Worm (Caenorhabditis elegans) whole organism, L4 larva: ENCODE results near the gene C56C10.6.

Experiments used
- F10B5.3 ChIP-seq: sonication (generic microtip); optimal IDR thresholded peaks from 2 replicates; lab custom pipeline; 2016; ENCODE audit warnings: mild to moderate bottlenecking, missing genetic modification characterization, missing compliant biosample characterization
- F44E2.7 ChIP-seq: fragments of 200-800 bp; sonication (Bioruptor generic); IDR thresholded peaks from 2 replicates; pipeline ENCODE4 v2.1.2; 2022; ENCODE audit warnings: missing genetic modification characterization, missing compliant biosample characterization
- F49E8.2 ChIP-seq: sonication (generic microtip); optimal IDR thresholded peaks from 2 replicates; lab custom pipeline; 2016; ENCODE audit warnings: missing compliant biosample characterization, mild to moderate bottlenecking, missing genetic modification characterization, borderline replicate concordance
- Y48G9A.11 ChIP-seq: fragments of 200-800 bp; sonication (Bioruptor generic); IDR thresholded peaks from 2 replicates; pipeline ENCODE4 v1.3.6; 2022; ENCODE audit warnings: missing genetic modification reagents, missing genetic modification characterization, missing compliant biosample characterization
- Y75B8A.6 ChIP-seq: fragments of 200-800 bp; sonication (Bioruptor generic); IDR thresholded peaks from 2 replicates; pipeline ENCODE4 v1.3.6; 2022; ENCODE audit warnings: missing genetic modification reagents, missing genetic modification characterization, missing compliant biosample characterization
- ZK337.2 ChIP-seq: fragments of 200-800 bp; sonication (Bioruptor generic); IDR thresholded peaks from 2 replicates; pipeline ENCODE4 v1.3.6; 2022; ENCODE audit warnings: missing genetic modification reagents, missing genetic modification characterization, missing compliant biosample characterization
- aha-1 ChIP-seq: fragments of 150-350 bp; peaks from one replicate; lab custom pipeline; 2014; ENCODE audit warnings: missing biosample characterization, missing genetic modification characterization
- attf-4 ChIP-seq: sonication (generic microtip); optimal IDR thresholded peaks from 3 replicates; lab custom pipeline; 2017; ENCODE audit warnings: missing biosample characterization, missing genetic modification characterization
- ceh-28 ChIP-seq: fragments of 150-350 bp; optimal IDR thresholded peaks from 2 replicates; lab custom pipeline; 2014; ENCODE audit warnings: missing biosample characterization, missing genetic modification reagents, missing genetic modification characterization
- ceh-32 ChIP-seq: sonication (generic microtip); optimal IDR thresholded peaks from 2 replicates; lab custom pipeline; 2016; ENCODE audit warnings: mild to moderate bottlenecking, missing genetic modification characterization, missing compliant biosample characterization; ENCODE audit not compliant: poor library complexity
- ces-1 ChIP-seq: fragments of 150-350 bp; sonication (generic microtip); optimal IDR thresholded peaks from 4 replicates; lab custom pipeline; 2014; ENCODE audit warnings: missing biosample characterization, missing genetic modification reagents, missing genetic modification characterization
- ctbp-1 ChIP-seq: fragments of 200-800 bp; sonication (Bioruptor generic); IDR thresholded peaks from 2 replicates; pipeline ENCODE4 v1.3.6; 2022; ENCODE audit warnings: missing genetic modification reagents, missing genetic modification characterization, missing compliant biosample characterization
- daf-8 ChIP-seq: fragments of 200-800 bp; sonication (Bioruptor generic); IDR thresholded peaks from 2 replicates; pipeline ENCODE4 v1.3.6; 2022; ENCODE audit warnings: missing genetic modification characterization, missing compliant biosample characterization
- dmd-8 ChIP-seq: fragments of 200-800 bp; sonication (Bioruptor generic); IDR thresholded peaks from 2 replicates; pipeline ENCODE4 v1.3.6; 2022; ENCODE audit warnings: missing genetic modification characterization, missing compliant biosample characterization
- egl-27 ChIP-seq: sonication (generic microtip); optimal IDR thresholded peaks from 3 replicates; lab custom pipeline; 2017; ENCODE audit warnings: missing biosample characterization, missing genetic modification reagents, missing genetic modification characterization
- fos-1 ChIP-seq: fragments of 150-350 bp; optimal IDR thresholded peaks from 2 replicates; lab custom pipeline; 2014; ENCODE audit warnings: missing biosample characterization, missing genetic modification characterization
- gei-8 ChIP-seq: fragments of 200-800 bp; sonication (Bioruptor generic); optimal IDR thresholded peaks from 2 replicates; lab custom pipeline; 2018; ENCODE audit warnings: mild to moderate bottlenecking, missing genetic modification characterization, missing compliant biosample characterization
- hlh-30 ChIP-seq: sonication (generic microtip); optimal IDR thresholded peaks from 2 replicates; lab custom pipeline; 2017; ENCODE audit warnings: antibody characterized with exemption, mild to moderate bottlenecking, missing genetic modification characterization, missing compliant biosample characterization; ENCODE audit not compliant: insufficient read depth
- hmg-1.1 ChIP-seq: fragments of 200-800 bp; sonication (Bioruptor generic); IDR thresholded peaks from 2 replicates; pipeline ENCODE4 v1.3.6; 2022; ENCODE audit warnings: missing genetic modification reagents, missing genetic modification characterization, missing compliant biosample characterization
- lin-1 ChIP-seq: fragments of 200-800 bp; sonication (Bioruptor generic); IDR thresholded peaks from 2 replicates; pipeline ENCODE4 v1.3.6; 2022; ENCODE audit warnings: missing genetic modification reagents, missing genetic modification characterization, missing compliant biosample characterization
- lin-13 ChIP-seq: fragments of 150-350 bp; optimal IDR thresholded peaks from 2 replicates; lab custom pipeline; 2014; ENCODE audit warnings: missing biosample characterization, missing genetic modification reagents, missing genetic modification characterization
- lin-15B ChIP-seq: fragments of 150-350 bp; sonication (generic microtip); optimal IDR thresholded peaks from 3 replicates; lab custom pipeline; 2014; ENCODE audit warnings: missing biosample characterization, missing genetic modification characterization
- lin-29 ChIP-seq: fragments of 200-800 bp; sonication (Bioruptor generic); IDR thresholded peaks from 2 replicates; pipeline ENCODE4 v1.3.6; 2022; ENCODE audit warnings: missing genetic modification reagents, missing genetic modification characterization, missing compliant biosample characterization
- lir-3 ChIP-seq: sonication (generic microtip); optimal IDR thresholded peaks from 2 replicates; lab custom pipeline; 2016; ENCODE audit warnings: mild to moderate bottlenecking, missing genetic modification characterization, missing compliant biosample characterization
- lsy-2 ChIP-seq, 2 experiments: fragments of 150-350 bp in 1 of 2; sonication (generic microtip) in 1 of 2; optimal IDR thresholded peaks; 2 replicates each; lab custom pipeline; 2014 to 2017; ENCODE audit warnings: missing biosample characterization in 2 of 2, missing genetic modification characterization in 2 of 2
- madf-9 ChIP-seq: fragments of 200-800 bp; sonication (Bioruptor generic); conservative IDR thresholded peaks from 2 replicates; pipeline ENCODE4 v1.3.6; 2022; ENCODE audit warnings: missing genetic modification reagents, missing genetic modification characterization, missing compliant biosample characterization
- mdl-1 ChIP-seq, 2 experiments: fragments of 150-350 bp in 1 of 2; sonication (generic microtip) in 1 of 2; optimal IDR thresholded peaks; 2 replicates each; lab custom pipeline; 2014 to 2017; ENCODE audit warnings: missing biosample characterization in 2 of 2, missing genetic modification characterization in 2 of 2
- mdt-29 ChIP-seq: fragments of 200-800 bp; sonication (Bioruptor generic); IDR thresholded peaks from 2 replicates; pipeline ENCODE4 v1.3.6; 2022; ENCODE audit warnings: missing genetic modification reagents, missing genetic modification characterization, missing compliant biosample characterization
- mep-1 ChIP-seq: fragments of 150-350 bp; sonication (generic microtip); optimal IDR thresholded peaks from 3 replicates; lab custom pipeline; 2014; ENCODE audit warnings: missing biosample characterization, missing genetic modification characterization
- mxl-3 ChIP-seq: fragments of 200-800 bp; sonication (Bioruptor generic); optimal IDR thresholded peaks from 2 replicates; lab custom pipeline; 2018; ENCODE audit warnings: mild to moderate bottlenecking, missing genetic modification characterization, missing compliant biosample characterization
- nhr-10 ChIP-seq: fragments of 150-350 bp; optimal IDR thresholded peaks from 2 replicates; lab custom pipeline; 2014; ENCODE audit warnings: missing biosample characterization, missing genetic modification characterization
- nhr-111 ChIP-seq: fragments of 200-800 bp; sonication (Bioruptor generic); optimal IDR thresholded peaks from 2 replicates; lab custom pipeline; 2018; ENCODE audit warnings: mild to moderate bottlenecking, missing genetic modification characterization, missing compliant biosample characterization
- nhr-237 ChIP-seq: sonication (generic microtip); optimal IDR thresholded peaks from 2 replicates; lab custom pipeline; 2017; ENCODE audit warnings: missing biosample characterization, missing genetic modification characterization
- nhr-25 ChIP-seq: sonication (generic microtip); optimal IDR thresholded peaks from 2 replicates; lab custom pipeline; 2017; ENCODE audit warnings: missing genetic modification characterization, mild to moderate bottlenecking, missing compliant biosample characterization, antibody characterized with exemption, moderate library complexity, borderline replicate concordance; ENCODE audit not compliant: insufficient read depth
- nhr-48 ChIP-seq: sonication (generic microtip); optimal IDR thresholded peaks from 2 replicates; lab custom pipeline; 2016; ENCODE audit warnings: mild to moderate bottlenecking, missing genetic modification characterization, missing compliant biosample characterization
- nhr-6 ChIP-seq: fragments of 150-350 bp; optimal IDR thresholded peaks from 2 replicates; lab custom pipeline; 2014; ENCODE audit warnings: missing biosample characterization, missing genetic modification characterization
- rbr-2 ChIP-seq: sonication (generic microtip); optimal IDR thresholded peaks from 2 replicates; lab custom pipeline; 2016; ENCODE audit warnings: missing genotype, missing genetic modification characterization, missing compliant biosample characterization
- set-16 ChIP-seq: fragments of 200-800 bp; sonication (Bioruptor generic); IDR thresholded peaks from 2 replicates; pipeline ENCODE4 v1.3.6; 2022; ENCODE audit warnings: missing genetic modification reagents, missing genetic modification characterization, missing compliant biosample characterization
- snpc-1.2 ChIP-seq: fragments of 200-800 bp; sonication (Bioruptor generic); IDR thresholded peaks from 2 replicates; pipeline ENCODE4 v1.3.6; 2022; ENCODE audit warnings: missing genetic modification reagents, missing genetic modification characterization, missing compliant biosample characterization
- tra-1 ChIP-seq: fragments of 200-800 bp; sonication (Bioruptor generic); IDR thresholded peaks from 2 replicates; pipeline ENCODE4 v1.3.6; 2022; ENCODE audit warnings: missing genetic modification reagents, missing genetic modification characterization, missing compliant biosample characterization
- unc-39 ChIP-seq: sonication (generic microtip); optimal IDR thresholded peaks from 2 replicates; lab custom pipeline; 2017; ENCODE audit warnings: missing biosample characterization, missing genetic modification characterization
- unc-62 ChIP-seq, 3 experiments: fragments of 150-350 bp in 1 of 3; sonication (generic microtip); optimal IDR thresholded peaks in 2 of 3; peaks in 1 of 3; 1 replicate in 1 of 3; 2 replicates in 2 of 3; lab custom pipeline; 2014 to 2017; ENCODE audit warnings: missing biosample characterization in 3 of 3, missing genetic modification characterization in 3 of 3, missing genetic modification reagents in 3 of 3, missing genotype in 1 of 3
- vab-7 ChIP-seq: fragments of 200-800 bp; sonication (Bioruptor generic); IDR thresholded peaks from 2 replicates; pipeline ENCODE4 v1.3.6; 2022; ENCODE audit warnings: missing genetic modification reagents, missing genetic modification characterization, missing compliant biosample characterization
- zag-1 ChIP-seq: fragments of 150-350 bp; optimal IDR thresholded peaks from 2 replicates; lab custom pipeline; 2014; ENCODE audit warnings: missing biosample characterization, missing genetic modification characterization
- zfp-2 ChIP-seq: sonication (generic microtip); optimal IDR thresholded peaks from 2 replicates; lab custom pipeline; 2016; ENCODE audit warnings: mild to moderate bottlenecking, missing genetic modification characterization, missing compliant biosample characterization
- zfp-3 ChIP-seq: fragments of 200-800 bp; sonication (Bioruptor generic); conservative IDR thresholded peaks from 2 replicates; pipeline ENCODE4 v1.3.6; 2022; ENCODE audit warnings: missing genetic modification reagents, missing genetic modification characterization, missing compliant biosample characterization
- zip-2 ChIP-seq: fragments of 150-350 bp; optimal IDR thresholded peaks from 2 replicates; lab custom pipeline; 2014; ENCODE audit warnings: missing biosample characterization, missing genetic modification characterization
- ztf-11 ChIP-seq: fragments of 150-350 bp; optimal IDR thresholded peaks from 2 replicates; lab custom pipeline; 2014; ENCODE audit warnings: missing biosample characterization, missing genetic modification characterization
- ztf-7 ChIP-seq: fragments of 150-350 bp; optimal IDR thresholded peaks from 2 replicates; lab custom pipeline; 2014; ENCODE audit warnings: missing biosample characterization, missing genetic modification characterization

C56C10.6 gene

DNA sequence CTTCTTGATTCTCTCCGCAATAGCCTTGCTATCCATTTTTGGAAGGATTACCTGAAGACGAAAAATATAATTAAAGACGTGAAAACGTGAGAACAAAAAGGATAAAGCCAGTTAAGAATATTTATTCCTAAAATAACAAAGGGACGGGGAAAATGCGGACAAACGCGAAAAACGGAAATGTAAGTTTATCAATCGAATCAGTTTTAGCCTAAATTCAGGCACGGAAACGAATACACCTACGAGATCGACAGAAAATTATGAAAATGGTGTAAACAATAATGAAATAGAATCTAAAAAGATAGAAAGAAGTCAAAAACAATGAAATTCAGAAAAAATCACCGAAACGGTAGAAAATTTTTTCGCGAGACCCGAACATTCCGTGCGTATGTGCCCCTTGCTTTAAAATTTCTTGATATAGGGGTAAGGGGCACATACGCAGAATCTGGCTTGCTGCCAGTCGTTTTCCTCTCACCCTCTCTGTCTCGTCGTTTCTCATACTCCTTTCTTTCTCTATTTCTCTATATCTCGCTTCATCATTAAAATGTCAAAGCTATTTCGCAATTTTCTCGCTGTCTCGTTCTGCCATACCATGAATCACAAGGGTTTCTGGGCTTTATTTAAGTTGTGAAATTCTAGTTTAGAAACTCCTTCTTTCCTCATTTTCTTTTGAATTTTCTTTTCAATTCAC is 7.6 kb upstream of the C56C10.6 start, which contains the start of gene icd-1:
Gene icd-1 (minus strand): TSS at position 51 of the 688 bp plus-strand sequence.
- no peak for TF ChIP-seq egl-27
- peak; percentile 72 for TF ChIP-seq nhr-10
- peak; percentile 64 for TF ChIP-seq snpc-1.2 (GFP tag; lab: Robert Waterston, UW)
- no peak for TF ChIP-seq daf-8 (GFP tag; lab: Robert Waterston, UW)
- TF ChIP-seq ZK337.2, result no peak
- TF ChIP-seq aha-1 (tag; lab: Kevin White, UChicago), result peak; percentile 99
- no peak for TF ChIP-seq nhr-111
- peak; percentile 59 for TF ChIP-seq gei-8 (GFP tag; lab: Kevin White, UChicago)
- TF ChIP-seq mdt-29 (GFP tag; lab: Robert Waterston, UW), result peak; percentile 88
- peak; percentile 75 for TF ChIP-seq madf-9 (GFP tag; lab: Robert Waterston, UW)
- TF ChIP-seq nhr-25 (tag; lab: Kevin White, UChicago), result peak; percentile 91
- 0 out of 2 replicates have a peak, but pooled peaks have one; percentile 11 for TF ChIP-seq Y75B8A.6 (GFP tag; lab: Robert Waterston, UW)
- no peak for TF ChIP-seq ztf-11
- peak; percentile 58 for TF ChIP-seq lin-15B (tag; lab: Kevin White, UChicago)
- TF ChIP-seq lsy-2 (tag; optimal IDR thresholded peaks at IDR 0.05; lab: Kevin White, UChicago), result peak; percentile 91 to 95
- peak; percentile 18 for TF ChIP-seq nhr-237 (tag; lab: Kevin White, UChicago)
- TF ChIP-seq zfp-3, result peak; percentile 63; the same call in 1 of the 2 replicates
- TF ChIP-seq lir-3 (tag; lab: Kevin White, UChicago), result peak; percentile 7
- peak; percentile 75 for TF ChIP-seq zip-2 (tag; lab: Kevin White, UChicago)
- peak; percentile 44; the same call in 1 of the 2 replicates for TF ChIP-seq vab-7 (GFP tag; lab: Robert Waterston, UW)
- peak; percentile 97 for TF ChIP-seq mep-1 (tag; lab: Kevin White, UChicago)
- TF ChIP-seq unc-39 (tag; lab: Kevin White, UChicago), result no peak
- no peak for TF ChIP-seq attf-4
- peak; percentile 92 for TF ChIP-seq lin-13 (GFP tag; lab: Kevin White, UChicago)
- no peak for TF ChIP-seq ces-1
- TF ChIP-seq lin-29, result peak; percentile 72
- peak; percentile 81 for TF ChIP-seq tra-1 (GFP tag; lab: Robert Waterston, UW)
- TF ChIP-seq nhr-48 (tag; lab: Kevin White, UChicago), result peak; percentile 92
- TF ChIP-seq rbr-2 (tag; lab: Kevin White, UChicago), result peak; percentile 95
- TF ChIP-seq mdl-1 (tag; optimal IDR thresholded peaks at IDR 0.05; lab: Kevin White, UChicago), result peak; percentile 56 to 77
- TF ChIP-seq hmg-1.1, result peak; percentile 88
- TF ChIP-seq F44E2.7, result no peak
- TF ChIP-seq ctbp-1, result peak; percentile 89
- TF ChIP-seq set-16, result peak; percentile 38; the same call in 1 of the 2 replicates
- TF ChIP-seq lin-1, result peak; percentile 92
- peak; percentile 47 for TF ChIP-seq ceh-28 (tag; lab: Kevin White, UChicago)
- peak; percentile 72 for TF ChIP-seq mxl-3 (GFP tag; lab: Kevin White, UChicago)
- peak; percentile 78 for TF ChIP-seq fos-1 (tag; lab: Kevin White, UChicago)
- peak; percentile 95 for TF ChIP-seq hlh-30 (tag; lab: Kevin White, UChicago)
- peak; percentile 65 for TF ChIP-seq zag-1 (tag; lab: Kevin White, UChicago)
- peak; percentile 84 for TF ChIP-seq F49E8.2 (tag; lab: Kevin White, UChicago)
- peak; percentile 74 for TF ChIP-seq zfp-2
- TF ChIP-seq dmd-8 (GFP tag; lab: Robert Waterston, UW), result peak; percentile 55; the same call in 1 of the 2 replicates
- TF ChIP-seq F10B5.3 (tag; lab: Kevin White, UChicago), result peak; percentile 69
- TF ChIP-seq ceh-32 (tag; lab: Kevin White, UChicago), result peak; percentile 17
- peak; percentile 78 for TF ChIP-seq ztf-7 (tag; lab: Kevin White, UChicago)
- peak; percentile 57 for TF ChIP-seq nhr-6 (tag; lab: Kevin White, UChicago)
- peak in 1 of 2 experiments; percentile 98 for TF ChIP-seq unc-62 (GFP tag; optimal IDR thresholded peaks at IDR 0.05 in 1 of 2; lab: Kevin White, UChicago)
- TF ChIP-seq unc-62 (tag; optimal IDR thresholded peaks at IDR 0.05; lab: Kevin White, UChicago), result no peak
- TF ChIP-seq Y48G9A.11 (GFP tag; lab: Robert Waterston, UW), result peak; percentile 73
